Worm (Caenorhabditis elegans) whole organism, L2 larva: Measurements from ENCODE around the gene Y50D4B.2.

ENCODE experiments used
- ceh-16 ChIP-seq: fragments of 150-350 bp; optimal IDR thresholded peaks from 2 replicates; lab custom pipeline; 2014; ENCODE audit warnings: missing biosample characterization, missing genetic modification characterization
- elt-3 ChIP-seq: sonication (generic microtip); optimal IDR thresholded peaks from 2 replicates; lab custom pipeline; 2017; ENCODE audit warnings: missing biosample characterization, missing genetic modification characterization
- mab-5 ChIP-seq: fragments of 150-350 bp; optimal IDR thresholded peaks from 2 replicates; lab custom pipeline; 2014; ENCODE audit warnings: missing biosample characterization, missing genetic modification characterization
- nhr-11 ChIP-seq: fragments of 150-350 bp; optimal IDR thresholded peaks from 2 replicates; lab custom pipeline; 2014; ENCODE audit warnings: missing biosample characterization, missing genetic modification characterization
- nhr-237 ChIP-seq: fragments of 150-350 bp; optimal IDR thresholded peaks from 2 replicates; lab custom pipeline; 2014; ENCODE audit warnings: missing biosample characterization, missing genetic modification characterization
- nhr-25 ChIP-seq: fragments of 150-350 bp; sonication (generic microtip); optimal IDR thresholded peaks from 3 replicates; lab custom pipeline; 2014; ENCODE audit warnings: missing biosample characterization, missing genetic modification characterization
- nhr-6 ChIP-seq: fragments of 150-350 bp; optimal IDR thresholded peaks from 2 replicates; lab custom pipeline; 2014; ENCODE audit warnings: missing biosample characterization, missing genetic modification characterization
- nhr-77 ChIP-seq: fragments of 150-350 bp; optimal IDR thresholded peaks from 2 replicates; lab custom pipeline; 2014; ENCODE audit warnings: missing biosample characterization, missing genetic modification characterization
- snpc-4 ChIP-seq: fragments of 150-350 bp; optimal IDR thresholded peaks from 2 replicates; lab custom pipeline; 2014; ENCODE audit warnings: missing biosample characterization, missing genetic modification characterization

DNA sequence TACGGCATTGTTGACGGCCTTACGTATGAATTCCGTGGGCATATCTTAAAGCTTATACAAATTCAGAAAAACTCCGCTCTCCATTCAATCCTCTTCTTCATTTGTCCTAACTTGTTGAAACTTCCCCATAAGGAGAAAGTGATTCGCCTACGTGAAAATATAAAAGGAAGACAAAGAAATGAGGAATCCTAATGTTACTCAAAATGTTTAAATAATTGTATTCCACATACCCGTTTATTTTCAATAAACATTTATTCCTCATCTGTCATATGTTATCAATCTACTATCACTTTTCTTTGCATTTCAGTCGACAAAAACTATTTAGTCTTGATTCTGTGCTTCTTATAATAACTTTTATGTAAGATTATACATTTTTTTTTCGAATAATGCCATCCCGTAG is 12.4 kb upstream of the Y50D4B.2 start, which contains the start of gene clec-203:
- TF ChIP-seq nhr-11 (tag; lab: Kevin White, UChicago), result no peak
- TF ChIP-seq snpc-4, result no peak
- no peak for TF ChIP-seq elt-3 (tag; lab: Kevin White, UChicago)
- no peak for TF ChIP-seq nhr-6
- TF ChIP-seq mab-5 (tag; lab: Kevin White, UChicago), result no peak
- no peak for TF ChIP-seq ceh-16 (tag; lab: Kevin White, UChicago)
- TF ChIP-seq nhr-237 (tag; lab: Kevin White, UChicago), result no peak
- TF ChIP-seq nhr-77 (tag; lab: Kevin White, UChicago), result no peak
- TF ChIP-seq nhr-25 (tag; lab: Kevin White, UChicago), result no peak
